Worm (Caenorhabditis elegans): ENCODE data around the gene pri-1.

Gene pri-1

ce11 chrIII:9629054-9629453, 15.0 kb upstream of the pri-1 start, which contains the start of gene tbg-1:
TSS of gene tbg-1 (minus strand) at chrIII:9629154.
- TF ChIP-seq ceh-91 (GFP tag; IDR thresholded peaks at IDR 0.05) (no peak), ets-4 (GFP tag; optimal IDR thresholded peaks at IDR 0.05) (no peak), F39B2.1 (GFP tag; IDR thresholded peaks at IDR 0.05) (no peak)

DNA sequence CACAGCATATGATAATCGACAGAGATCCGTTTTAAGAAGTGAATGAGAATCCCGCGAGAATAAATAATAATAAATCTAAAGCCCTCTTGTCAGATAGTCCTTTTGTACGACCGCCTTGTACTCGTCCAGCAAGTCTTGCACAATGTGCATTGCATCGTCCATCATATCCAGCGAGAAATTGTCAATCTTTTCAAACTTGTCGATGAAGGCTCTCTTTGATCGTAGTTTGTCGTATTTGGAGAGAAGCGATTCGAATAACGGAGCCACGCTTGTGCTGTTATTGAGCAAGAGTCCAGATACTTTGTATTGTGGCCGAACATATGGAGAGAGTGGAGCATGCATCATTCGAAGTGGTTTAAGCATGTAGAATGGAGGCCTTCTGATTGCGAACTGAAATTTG, 12.5 kb upstream of the pri-1 start:
- TF ChIP-seq lin-40 (tag; optimal IDR thresholded peaks at IDR 0.05) (no peak), ccch-3 (GFP tag; optimal IDR thresholded peaks at IDR 0.05) (no peak), mcd-1 (GFP tag; IDR thresholded peaks at IDR 0.05) (peak; percentile 36; the same call in 1 of the 2 replicates), lin-35 (GFP tag; optimal IDR thresholded peaks at IDR 0.05) (peak in 1 of 3 experiments; percentile 5), gei-17 (GFP tag; optimal IDR thresholded peaks at IDR 0.05) (no peak), hsf-1 (GFP tag; IDR thresholded peaks at IDR 0.05) (peak; percentile 5; the same call in 1 of the 2 replicates), zim-3 (tag; optimal IDR thresholded peaks at IDR 0.05) (peak; percentile 50), lin-26 (GFP tag; IDR thresholded peaks at IDR 0.05) (peak; percentile 6; the same call in 1 of the 2 replicates), nhr-120 (GFP tag; IDR thresholded peaks at IDR 0.05) (no peak), pbrm-1 (GFP tag; IDR thresholded peaks at IDR 0.05) (0 out of 2 replicates have a peak, but pooled peaks have one; percentile 21), ekl-4 (GFP tag; IDR thresholded peaks at IDR 0.05) (0 out of 2 replicates have a peak, but pooled peaks have one; percentile 50), K11D2.4 (GFP tag; IDR thresholded peaks at IDR 0.05) (0 out of 2 replicates have a peak, but pooled peaks have one; percentile 15), cebp-1 (GFP tag; IDR thresholded peaks at IDR 0.05) (no peak), cebp-1 (tag; optimal IDR thresholded peaks at IDR 0.05) (peak; percentile 46), attf-5 (GFP tag; optimal IDR thresholded peaks at IDR 0.05) (peak; percentile 29), fkh-3 (tag; optimal IDR thresholded peaks at IDR 0.05) (no peak), chd-7 (tag; optimal IDR thresholded peaks at IDR 0.05) (peak; percentile 37), B0336.3 (GFP tag; IDR thresholded peaks at IDR 0.05) (peak; percentile 32; the same call in 1 of the 2 replicates), ZK185.1 (tag; optimal IDR thresholded peaks at IDR 0.05; ENCODE audit: poor library complexity, severe bottlenecking) (peak; percentile 57), egl-18 (GFP tag; IDR thresholded peaks at IDR 0.05) (no peak)

ce11 chrIII:9623460-9623859, 9.4 kb upstream of the pri-1 start:
- TF ChIP-seq bed-2 (GFP tag; IDR thresholded peaks at IDR 0.05) (no peak), hsf-1 (GFP tag; IDR thresholded peaks at IDR 0.05) (no peak), T26A5.8 (tag; optimal IDR thresholded peaks at IDR 0.05) (no peak), fkh-3 (tag; optimal IDR thresholded peaks at IDR 0.05) (no peak), nfyb-1 (GFP tag; IDR thresholded peaks at IDR 0.05) (no peak), K12H6.12 (tag; optimal IDR thresholded peaks at IDR 0.05) (peak; percentile 2), zfh-2 (GFP tag; conservative IDR thresholded peaks at IDR 0.05) (peak; percentile 46; the same call in 1 of the 2 replicates), nfya-1 (tag; optimal IDR thresholded peaks at IDR 0.05; ENCODE audit: borderline replicate concordance, insufficient read depth) (no peak), madf-8 (GFP tag; conservative IDR thresholded peaks at IDR 0.05) (no peak), Y53F4B.3 (GFP tag; IDR thresholded peaks at IDR 0.05) (no peak), dox-1 (GFP tag; IDR thresholded peaks at IDR 0.05) (peak; percentile 21; the same call in 1 of the 2 replicates), nhr-90 (tag; optimal IDR thresholded peaks at IDR 0.05) (no peak), repo-1 (tag; optimal IDR thresholded peaks at IDR 0.05) (peak; percentile 59), ztf-28 (GFP tag; IDR thresholded peaks at IDR 0.05) (0 out of 2 replicates have a peak, but pooled peaks have one; percentile 47), hmg-1.2 (GFP tag; IDR thresholded peaks at IDR 0.05) (no peak), aptf-2 (GFP tag; conservative IDR thresholded peaks at IDR 0.05) (no peak), F52B5.7 (tag; optimal IDR thresholded peaks at IDR 0.05) (peak; percentile 47), hmg-20 (GFP tag; IDR thresholded peaks at IDR 0.05) (no peak)

Measured in whole organism, young adult.